Fruit fly (Drosophila melanogaster) whole organism, adult: ENCODE results near the gene Mtpalpha.

Experiments used
- CG11617 ChIP-seq: fragments of 200-800 bp; sonication (Bioruptor generic); optimal IDR thresholded peaks from 2 replicates; lab custom pipeline; 2017; ENCODE audit warnings: mild to moderate bottlenecking, missing biosample characterization, missing genetic modification reagents, missing genetic modification characterization
- CG12768 ChIP-seq: fragments of 200-800 bp; sonication (Bioruptor generic); optimal IDR thresholded peaks from 2 replicates; lab custom pipeline; 2017; ENCODE audit warnings: missing biosample characterization, missing genetic modification characterization, mild to moderate bottlenecking, moderate library complexity, missing genetic modification reagents
- CG14711 ChIP-seq: fragments of 200-800 bp; sonication (Bioruptor generic); optimal IDR thresholded peaks from 2 replicates; lab custom pipeline; 2018; ENCODE audit warnings: missing biosample characterization, mild to moderate bottlenecking, missing genetic modification characterization, moderate library complexity
- CG1620 ChIP-seq: fragments of 200-800 bp; sonication (Bioruptor generic); optimal IDR thresholded peaks from 2 replicates; lab custom pipeline; 2016; ENCODE audit warnings: missing biosample characterization, missing genetic modification characterization
- CG33017 ChIP-seq: fragments of 200-800 bp; sonication (Bioruptor generic); optimal IDR thresholded peaks from 2 replicates; lab custom pipeline; 2018; ENCODE audit warnings: missing biosample characterization, mild to moderate bottlenecking, missing genetic modification characterization, moderate library complexity
- CG5204 ChIP-seq: fragments of 200-800 bp; sonication (Bioruptor generic); optimal IDR thresholded peaks from 2 replicates; lab custom pipeline; 2016; ENCODE audit warnings: missing biosample characterization, missing genetic modification characterization
- CG7045 ChIP-seq: fragments of 200-800 bp; sonication (Bioruptor generic); optimal IDR thresholded peaks from 2 replicates; lab custom pipeline; 2017; ENCODE audit warnings: missing biosample characterization, mild to moderate bottlenecking, missing genetic modification characterization
- CG7101 ChIP-seq: fragments of 200-800 bp; sonication (Bioruptor generic); optimal IDR thresholded peaks from 2 replicates; lab custom pipeline; 2018; ENCODE audit warnings: missing biosample characterization, mild to moderate bottlenecking, missing genetic modification characterization, moderate library complexity
- Clk ChIP-seq: fragments of 200-800 bp; sonication (Bioruptor generic); optimal IDR thresholded peaks from 2 replicates; lab custom pipeline; 2017; ENCODE audit warnings: missing biosample characterization, missing genetic modification characterization
- Crg-1 ChIP-seq: fragments of 200-800 bp; sonication (Bioruptor generic); optimal IDR thresholded peaks from 2 replicates; lab custom pipeline; 2016; ENCODE audit warnings: missing biosample characterization, missing genetic modification characterization
- Hr96 ChIP-seq: fragments of 200-800 bp; sonication (Bioruptor generic); optimal IDR thresholded peaks from 2 replicates; lab custom pipeline; 2016; ENCODE audit warnings: missing biosample characterization, missing genetic modification characterization
- Mnt ChIP-seq: fragments of 200-800 bp; sonication (Bioruptor generic); optimal IDR thresholded peaks from 2 replicates; lab custom pipeline; 2016; ENCODE audit warnings: missing biosample characterization, mild to moderate bottlenecking, missing genetic modification characterization
- bab1 ChIP-seq: fragments of 200-800 bp; sonication (Bioruptor generic); optimal IDR thresholded peaks from 3 replicates; lab custom pipeline; 2019; ENCODE audit warnings: missing biosample characterization, mild to moderate bottlenecking, missing genetic modification characterization, moderate library complexity
- cic ChIP-seq: fragments of 200-800 bp; sonication (Bioruptor generic); optimal IDR thresholded peaks from 2 replicates; lab custom pipeline; 2017; ENCODE audit warnings: missing biosample characterization, mild to moderate bottlenecking, missing genetic modification characterization, moderate library complexity
- cnc ChIP-seq, 2 experiments: fragments of >200 bp; optimal IDR thresholded peaks; 2 replicates each; lab custom pipeline; 2017
- kay ChIP-seq: fragments of 200-800 bp; sonication (Bioruptor generic); peaks from one replicate; lab custom pipeline; 2016; ENCODE audit warnings: missing biosample characterization, missing genetic modification characterization, borderline replicate concordance
- ovo ChIP-seq: fragments of 200-800 bp; sonication (Bioruptor generic); optimal IDR thresholded peaks from 2 replicates; lab custom pipeline; 2016; ENCODE audit warnings: missing biosample characterization, missing genetic modification characterization
- pad ChIP-seq: fragments of 200-800 bp; sonication (Bioruptor generic); optimal IDR thresholded peaks from 3 replicates; lab custom pipeline; 2017; ENCODE audit warnings: missing biosample characterization, missing genetic modification characterization, mild to moderate bottlenecking, moderate library complexity, missing genetic modification reagents
- tj ChIP-seq: fragments of 200-800 bp; sonication (Bioruptor generic); optimal IDR thresholded peaks from 3 replicates; lab custom pipeline; 2017; ENCODE audit warnings: missing biosample characterization, mild to moderate bottlenecking, missing genetic modification characterization, moderate library complexity
- toe ChIP-seq: fragments of 200-800 bp; sonication (Bioruptor generic); optimal IDR thresholded peaks from 2 replicates; lab custom pipeline; 2016; ENCODE audit warnings: missing biosample characterization, missing genetic modification characterization

Gene Mtpalpha

dm6 chr2L:9594625-9595300, 18.2 kb upstream of the Mtpalpha start:
- TF ChIP-seq CG7101 (tag; lab: Kevin White, UChicago) (no peak), CG33017 (tag; lab: Kevin White, UChicago) (no peak), tj (GFP tag; lab: Kevin White, UChicago) (no peak), bab1 (no peak), CG11617 (GFP tag; lab: Kevin White, UChicago) (no peak), Hr96 (GFP tag; lab: Kevin White, UChicago) (no peak), cnc (optimal IDR thresholded peaks at IDR 0.05; lab: Kevin White, UChicago) (no peak)

DNA sequence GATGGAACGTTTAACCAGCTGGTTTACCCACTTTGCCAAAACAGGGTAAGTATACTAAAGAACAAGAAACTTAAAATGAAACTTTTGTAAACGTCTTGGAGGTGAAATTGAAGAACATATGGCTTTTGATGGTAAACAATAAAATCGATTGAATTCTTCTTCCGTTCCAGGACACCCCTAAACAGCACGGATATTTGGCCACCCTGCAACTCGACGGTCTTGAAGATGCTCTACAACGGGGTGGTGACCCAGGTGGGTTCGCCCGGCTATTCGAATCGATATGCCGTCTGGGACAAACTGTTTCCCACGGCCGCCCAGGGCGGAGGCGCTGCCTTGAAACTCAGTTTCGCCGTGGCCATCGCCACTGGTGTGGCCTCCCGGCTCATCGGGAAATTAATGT, 14.6 kb upstream of the Mtpalpha start:
- no peak for TF ChIP-seq Crg-1 (GFP tag; lab: Kevin White, UChicago)
- TF ChIP-seq ovo (GFP tag; lab: Kevin White, UChicago): no peak
- no peak for TF ChIP-seq CG14711 (tag; lab: Kevin White, UChicago)
- TF ChIP-seq Mnt: no peak
- TF ChIP-seq cnc (optimal IDR thresholded peaks at IDR 0.05; lab: Kevin White, UChicago): no peak
- TF ChIP-seq cic (GFP tag; lab: Kevin White, UChicago): no peak
- no peak for TF ChIP-seq kay (GFP tag; lab: Kevin White, UChicago)
- TF ChIP-seq CG7045 (GFP tag; lab: Kevin White, UChicago): no peak
- TF ChIP-seq Hr96 (GFP tag; lab: Kevin White, UChicago): no peak
- TF ChIP-seq CG11617 (GFP tag; lab: Kevin White, UChicago): no peak
- TF ChIP-seq Clk: no peak
- no peak for TF ChIP-seq CG12768 (GFP tag; lab: Kevin White, UChicago)
- TF ChIP-seq toe (GFP tag; lab: Kevin White, UChicago): no peak
- no peak for TF ChIP-seq CG7101 (tag; lab: Kevin White, UChicago)
- TF ChIP-seq CG33017 (tag; lab: Kevin White, UChicago): no peak
- no peak for TF ChIP-seq CG5204 (GFP tag; lab: Kevin White, UChicago)
- no peak for TF ChIP-seq CG1620 (GFP tag; lab: Kevin White, UChicago)
- no peak for TF ChIP-seq pad
- no peak for TF ChIP-seq bab1
- TF ChIP-seq tj (GFP tag; lab: Kevin White, UChicago): no peak

- TF ChIP-seq CG14711 (tag; lab: Kevin White, UChicago): no peak
- TF ChIP-seq Mnt: no peak
- TF ChIP-seq CG1620 (GFP tag; lab: Kevin White, UChicago): no peak
- TF ChIP-seq cnc (optimal IDR thresholded peaks at IDR 0.05; lab: Kevin White, UChicago): no peak
- TF ChIP-seq CG11617 (GFP tag; lab: Kevin White, UChicago): no peak
- no peak for TF ChIP-seq tj (GFP tag; lab: Kevin White, UChicago)
- no peak for TF ChIP-seq CG33017 (tag; lab: Kevin White, UChicago)
- no peak for TF ChIP-seq cic (GFP tag; lab: Kevin White, UChicago)
- no peak for TF ChIP-seq Hr96 (GFP tag; lab: Kevin White, UChicago)
- TF ChIP-seq CG7101 (tag; lab: Kevin White, UChicago): no peak
- TF ChIP-seq kay (GFP tag; lab: Kevin White, UChicago): no peak
- TF ChIP-seq ovo (GFP tag; lab: Kevin White, UChicago): no peak
- TF ChIP-seq pad: no peak
- TF ChIP-seq Clk: no peak
These were observed 12.6 kb upstream of the Mtpalpha start, which contains the start of gene CG3841 for dm6 chr2L:9589176-9589575. Gene CG3841, plus strand, starts transcription at chr2L:9589476.

- TF ChIP-seq CG1620 (GFP tag; lab: Kevin White, UChicago) (no peak), CG33017 (tag; lab: Kevin White, UChicago) (no peak), cic (GFP tag; lab: Kevin White, UChicago) (no peak), pad (no peak), Clk (no peak), kay (GFP tag; lab: Kevin White, UChicago) (no peak), toe (GFP tag; lab: Kevin White, UChicago) (no peak), bab1 (no peak), CG12768 (GFP tag; lab: Kevin White, UChicago) (no peak), CG7045 (GFP tag; lab: Kevin White, UChicago) (no peak), CG5204 (GFP tag; lab: Kevin White, UChicago) (no peak), cnc (optimal IDR thresholded peaks at IDR 0.05; lab: Kevin White, UChicago) (no peak), tj (GFP tag; lab: Kevin White, UChicago) (no peak), ovo (GFP tag; lab: Kevin White, UChicago) (no peak)
These were observed 9.4 kb upstream of the Mtpalpha start for dm6 chr2L:9585942-9586341.

DNA sequence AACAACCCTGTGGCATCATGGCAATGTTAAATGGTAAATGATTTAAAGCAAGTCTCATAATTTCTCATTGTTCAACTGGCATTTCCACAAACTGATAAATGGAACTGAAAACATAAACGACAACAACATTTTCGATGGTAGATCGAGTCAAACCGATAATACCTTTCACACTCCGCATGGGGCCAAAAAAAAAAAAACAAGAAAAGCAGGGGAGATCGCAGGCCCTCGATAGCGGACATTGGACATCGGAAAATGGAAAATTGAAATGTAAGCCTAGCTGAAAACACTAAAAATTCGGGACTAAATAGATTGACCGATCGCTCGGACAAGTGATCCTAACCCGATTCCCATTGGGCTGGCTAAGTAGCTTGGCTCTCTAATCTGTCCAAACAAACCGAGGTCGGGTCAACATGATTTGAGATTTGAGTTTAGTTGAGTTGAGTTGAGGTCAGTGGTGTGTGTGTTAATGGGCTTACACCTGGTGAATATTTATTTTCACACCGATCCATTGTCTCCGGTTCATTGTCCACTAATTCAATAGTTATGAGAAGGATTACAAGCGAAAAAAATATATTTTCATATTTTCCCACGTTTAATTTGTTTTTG, 7.6 kb upstream of the Mtpalpha start:
- TF ChIP-seq pad (no peak), Hr96 (GFP tag; lab: Kevin White, UChicago) (no peak), CG11617 (GFP tag; lab: Kevin White, UChicago) (no peak), Mnt (no peak), CG7045 (GFP tag; lab: Kevin White, UChicago) (no peak), bab1 (no peak), CG12768 (GFP tag; lab: Kevin White, UChicago) (no peak), kay (GFP tag; lab: Kevin White, UChicago) (no peak), CG5204 (GFP tag; lab: Kevin White, UChicago) (no peak), tj (GFP tag; lab: Kevin White, UChicago) (no peak), CG7101 (tag; lab: Kevin White, UChicago) (no peak), Crg-1 (GFP tag; lab: Kevin White, UChicago) (no peak), cnc (optimal IDR thresholded peaks at IDR 0.05; lab: Kevin White, UChicago) (no peak)
